Worm (Caenorhabditis elegans) whole organism, early embryonic: ENCODE data around the gene C33H5.16.

Source experiments
- B0310.2 ChIP-seq: sonication (generic microtip); optimal IDR thresholded peaks from 2 replicates; lab custom pipeline; 2016; ENCODE audit warnings: mild to moderate bottlenecking, missing genetic modification characterization, missing compliant biosample characterization
- F13C5.2 ChIP-seq: sonication (generic microtip); optimal IDR thresholded peaks from 2 replicates; lab custom pipeline; 2017; ENCODE audit warnings: mild to moderate bottlenecking, missing genetic modification characterization, inconsistent platforms, missing compliant biosample characterization
- aly-1 ChIP-seq: sonication (generic microtip); optimal IDR thresholded peaks from 2 replicates; lab custom pipeline; 2016; ENCODE audit warnings: missing genetic modification characterization, missing compliant biosample characterization
- ama-1 ChIP-seq: fragments of 150-350 bp; optimal IDR thresholded peaks from 2 replicates; lab custom pipeline; 2014
- ceh-13 ChIP-seq: fragments of 200-800 bp; sonication (Bioruptor generic); optimal IDR thresholded peaks from 2 replicates; lab custom pipeline; 2018; ENCODE audit warnings: mild to moderate bottlenecking, missing genetic modification characterization, missing compliant biosample characterization
- ceh-36 ChIP-seq: sonication (generic microtip); optimal IDR thresholded peaks from 2 replicates; lab custom pipeline; 2016; ENCODE audit warnings: missing genetic modification characterization, inconsistent platforms, missing compliant biosample characterization
- ets-7 ChIP-seq: sonication (generic microtip); optimal IDR thresholded peaks from 2 replicates; lab custom pipeline; 2016; ENCODE audit warnings: missing genotype, missing genetic modification characterization, missing compliant biosample characterization
- flt-1 ChIP-seq: fragments of 200-800 bp; sonication (Bioruptor generic); IDR thresholded peaks from 2 replicates; pipeline ENCODE4 v1.3.6; 2022; ENCODE audit warnings: missing genetic modification characterization, missing compliant biosample characterization
- hmbx-1 ChIP-seq: sonication (generic microtip); optimal IDR thresholded peaks from 2 replicates; lab custom pipeline; 2016; ENCODE audit warnings: mild to moderate bottlenecking, missing genetic modification characterization, missing compliant biosample characterization
- hmg-4 ChIP-seq: fragments of 200-800 bp; sonication (Bioruptor generic); optimal IDR thresholded peaks from 2 replicates; lab custom pipeline; 2018; ENCODE audit warnings: mild to moderate bottlenecking, missing genetic modification characterization, missing compliant biosample characterization
- hnd-1 ChIP-seq: sonication (generic microtip); optimal IDR thresholded peaks from 2 replicates; lab custom pipeline; 2016; ENCODE audit warnings: missing genetic modification characterization, missing compliant biosample characterization
- pes-1 ChIP-seq: fragments of 200-800 bp; sonication (Bioruptor generic); IDR thresholded peaks from 2 replicates; pipeline ENCODE4 v1.3.6; 2022; ENCODE audit warnings: missing genetic modification reagents, missing genetic modification characterization, missing compliant biosample characterization
- scrt-1 ChIP-seq: fragments of 200-800 bp; sonication (Bioruptor generic); IDR thresholded peaks from 2 replicates; pipeline ENCODE4 v1.3.6; 2022; ENCODE audit warnings: missing genetic modification characterization, missing compliant biosample characterization
- sea-1 ChIP-seq: fragments of 200-800 bp; sonication (Bioruptor generic); conservative IDR thresholded peaks from 2 replicates; pipeline ENCODE4 v1.3.6; 2022; ENCODE audit warnings: missing genetic modification characterization, missing compliant biosample characterization
- tbx-11 ChIP-seq: fragments of 200-800 bp; sonication (Bioruptor generic); IDR thresholded peaks from 2 replicates; pipeline ENCODE4 v1.3.6; 2022; ENCODE audit warnings: missing genetic modification characterization, missing compliant biosample characterization
- tbx-37 ChIP-seq: fragments of 200-800 bp; sonication (Bioruptor generic); conservative IDR thresholded peaks from 2 replicates; pipeline ENCODE4 v1.3.6; 2022; ENCODE audit warnings: missing genetic modification reagents, missing genetic modification characterization, missing compliant biosample characterization
- tra-4 ChIP-seq: sonication (generic microtip); optimal IDR thresholded peaks from 2 replicates; lab custom pipeline; 2017; ENCODE audit warnings: missing genetic modification characterization, missing compliant biosample characterization

The C33H5.16 gene

ce11 chrIV:7839923-7840322 lies 36.8 kb upstream of the C33H5.16 start:
- no peak for TF ChIP-seq sea-1
- no peak for TF ChIP-seq ama-1 (lab: Kevin White, UChicago)
- no peak for TF ChIP-seq hmbx-1 (tag; lab: Kevin White, UChicago)
- TF ChIP-seq tbx-11 (GFP tag; lab: Robert Waterston, UW), result no peak
- no peak for TF ChIP-seq ets-7 (tag; lab: Kevin White, UChicago)
- no peak for TF ChIP-seq B0310.2
- no peak for TF ChIP-seq pes-1 (GFP tag; lab: Robert Waterston, UW)
- no peak for TF ChIP-seq tra-4 (tag; lab: Kevin White, UChicago)
- no peak for TF ChIP-seq ceh-36 (tag; lab: Kevin White, UChicago)
- no peak for TF ChIP-seq hnd-1 (tag; lab: Kevin White, UChicago)
- no peak for TF ChIP-seq aly-1 (tag; lab: Kevin White, UChicago)
- TF ChIP-seq flt-1 (GFP tag; lab: Robert Waterston, UW), result no peak
- TF ChIP-seq hmg-4 (GFP tag; lab: Kevin White, UChicago), result no peak
- no peak for TF ChIP-seq ceh-13 (GFP tag; lab: Kevin White, UChicago)
- TF ChIP-seq F13C5.2, result no peak
- TF ChIP-seq tbx-37 (GFP tag; lab: Robert Waterston, UW), result no peak

DNA sequence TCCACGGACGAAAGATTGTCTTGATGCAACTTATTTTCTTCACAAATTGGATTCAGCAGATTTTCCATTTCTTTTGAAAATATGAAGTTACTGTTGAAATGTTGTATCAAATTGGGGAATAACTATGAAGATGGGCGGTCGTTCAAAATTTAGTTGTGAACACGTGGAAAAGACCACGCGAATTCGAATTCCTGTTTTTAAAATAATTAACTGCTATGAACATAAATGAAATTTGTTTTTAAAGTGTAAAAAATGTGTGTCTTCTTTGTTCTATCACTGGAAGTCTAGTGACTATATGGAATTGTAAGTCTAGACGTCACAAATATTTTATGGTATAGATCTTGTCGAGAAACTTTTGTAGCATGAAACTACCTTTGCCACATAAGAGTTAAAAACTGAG lies 35.3 kb upstream of the C33H5.16 start, which contains the start of gene C06A6.7:
TSS of gene C06A6.7 (minus strand) at position 101 of the 400 bp plus-strand sequence.
- TF ChIP-seq hmg-4 (GFP tag; lab: Kevin White, UChicago) (no peak), pes-1 (GFP tag; lab: Robert Waterston, UW) (no peak), B0310.2 (no peak), aly-1 (tag; lab: Kevin White, UChicago) (no peak), hmbx-1 (tag; lab: Kevin White, UChicago) (no peak), tbx-11 (GFP tag; lab: Robert Waterston, UW) (no peak), flt-1 (GFP tag; lab: Robert Waterston, UW) (no peak), ceh-13 (GFP tag; lab: Kevin White, UChicago) (no peak), tra-4 (tag; lab: Kevin White, UChicago) (no peak), hnd-1 (tag; lab: Kevin White, UChicago) (no peak), ceh-36 (tag; lab: Kevin White, UChicago) (no peak), F13C5.2 (no peak), scrt-1 (GFP tag; lab: Robert Waterston, UW) (no peak)

DNA sequence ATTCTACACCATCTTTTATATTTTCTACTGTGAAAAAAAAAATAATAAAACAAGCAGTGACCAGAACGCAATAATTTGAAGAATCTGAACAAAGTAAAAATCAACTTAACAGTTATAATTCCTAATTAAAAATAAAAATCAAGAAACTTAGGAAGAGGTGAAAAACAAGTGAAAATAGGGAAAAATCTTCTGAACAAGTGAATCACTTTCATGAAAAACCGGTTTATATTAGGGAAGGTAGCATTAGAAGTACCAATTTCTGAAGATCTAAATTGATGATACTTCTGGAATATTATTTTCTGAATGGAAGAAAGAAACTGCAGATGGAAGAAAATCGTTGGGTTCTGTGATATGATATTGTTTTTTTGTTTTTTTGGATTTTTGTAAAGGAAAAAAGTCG lies 33.3 kb upstream of the C33H5.16 start:
- no peak for TF ChIP-seq tbx-11 (GFP tag; lab: Robert Waterston, UW)
- TF ChIP-seq B0310.2, result no peak
- no peak for TF ChIP-seq pes-1 (GFP tag; lab: Robert Waterston, UW)
- no peak for TF ChIP-seq hmg-4 (GFP tag; lab: Kevin White, UChicago)
- no peak for TF ChIP-seq hnd-1 (tag; lab: Kevin White, UChicago)
- no peak for TF ChIP-seq hmbx-1 (tag; lab: Kevin White, UChicago)
- no peak for TF ChIP-seq tra-4 (tag; lab: Kevin White, UChicago)
- no peak for TF ChIP-seq ceh-36 (tag; lab: Kevin White, UChicago)

ce11 chrIV:7836030-7836429 lies 32.9 kb upstream of the C33H5.16 start:
- no peak for TF ChIP-seq flt-1 (GFP tag; lab: Robert Waterston, UW)
- TF ChIP-seq hmg-4 (GFP tag; lab: Kevin White, UChicago), result peak; percentile 51

- TF ChIP-seq tbx-37 (GFP tag; lab: Robert Waterston, UW), result no peak
- TF ChIP-seq hmg-4 (GFP tag; lab: Kevin White, UChicago), result no peak
- TF ChIP-seq F13C5.2, result no peak
- TF ChIP-seq aly-1 (tag; lab: Kevin White, UChicago), result no peak
- no peak for TF ChIP-seq B0310.2
- TF ChIP-seq ceh-13 (GFP tag; lab: Kevin White, UChicago), result no peak
- no peak for TF ChIP-seq ets-7 (tag; lab: Kevin White, UChicago)
- TF ChIP-seq tra-4 (tag; lab: Kevin White, UChicago), result no peak
- no peak for TF ChIP-seq ceh-36 (tag; lab: Kevin White, UChicago)
- TF ChIP-seq hnd-1 (tag; lab: Kevin White, UChicago), result no peak
- TF ChIP-seq sea-1, result no peak
- TF ChIP-seq pes-1 (GFP tag; lab: Robert Waterston, UW), result no peak
- TF ChIP-seq hmbx-1 (tag; lab: Kevin White, UChicago), result no peak
- TF ChIP-seq tbx-11 (GFP tag; lab: Robert Waterston, UW), result no peak
- no peak for TF ChIP-seq scrt-1 (GFP tag; lab: Robert Waterston, UW)
- TF ChIP-seq ama-1 (lab: Kevin White, UChicago), result no peak
Measured at ce11 chrIV:7834625-7835228, 31.6 kb upstream of the C33H5.16 start, which contains the start of gene erp-44.2. Gene erp-44.2, minus strand, starts transcription at chrIV:7834675.

ce11 chrIV:7830151-7830550 lies 27.0 kb upstream of the C33H5.16 start, which contains the start of gene mvb-12:
Gene mvb-12, plus strand, starts transcription at chrIV:7830525.
- no peak for TF ChIP-seq sea-1
- TF ChIP-seq hmg-4 (GFP tag; lab: Kevin White, UChicago), result no peak
- TF ChIP-seq tbx-37 (GFP tag; lab: Robert Waterston, UW), result no peak
- no peak for TF ChIP-seq scrt-1 (GFP tag; lab: Robert Waterston, UW)
- no peak for TF ChIP-seq tbx-11 (GFP tag; lab: Robert Waterston, UW)
- TF ChIP-seq ama-1 (lab: Kevin White, UChicago), result no peak
- TF ChIP-seq ceh-36 (tag; lab: Kevin White, UChicago), result no peak
- TF ChIP-seq tra-4 (tag; lab: Kevin White, UChicago), result no peak
- no peak for TF ChIP-seq ceh-13 (GFP tag; lab: Kevin White, UChicago)
- no peak for TF ChIP-seq ets-7 (tag; lab: Kevin White, UChicago)
- no peak for TF ChIP-seq F13C5.2
- no peak for TF ChIP-seq hnd-1 (tag; lab: Kevin White, UChicago)
- no peak for TF ChIP-seq aly-1 (tag; lab: Kevin White, UChicago)
- no peak for TF ChIP-seq pes-1 (GFP tag; lab: Robert Waterston, UW)
- no peak for TF ChIP-seq B0310.2
- no peak for TF ChIP-seq flt-1 (GFP tag; lab: Robert Waterston, UW)
- no peak for TF ChIP-seq hmbx-1 (tag; lab: Kevin White, UChicago)
